Fruit fly (Drosophila melanogaster): ENCODE results near the gene CG9686.

Gene CG9686

DNA sequence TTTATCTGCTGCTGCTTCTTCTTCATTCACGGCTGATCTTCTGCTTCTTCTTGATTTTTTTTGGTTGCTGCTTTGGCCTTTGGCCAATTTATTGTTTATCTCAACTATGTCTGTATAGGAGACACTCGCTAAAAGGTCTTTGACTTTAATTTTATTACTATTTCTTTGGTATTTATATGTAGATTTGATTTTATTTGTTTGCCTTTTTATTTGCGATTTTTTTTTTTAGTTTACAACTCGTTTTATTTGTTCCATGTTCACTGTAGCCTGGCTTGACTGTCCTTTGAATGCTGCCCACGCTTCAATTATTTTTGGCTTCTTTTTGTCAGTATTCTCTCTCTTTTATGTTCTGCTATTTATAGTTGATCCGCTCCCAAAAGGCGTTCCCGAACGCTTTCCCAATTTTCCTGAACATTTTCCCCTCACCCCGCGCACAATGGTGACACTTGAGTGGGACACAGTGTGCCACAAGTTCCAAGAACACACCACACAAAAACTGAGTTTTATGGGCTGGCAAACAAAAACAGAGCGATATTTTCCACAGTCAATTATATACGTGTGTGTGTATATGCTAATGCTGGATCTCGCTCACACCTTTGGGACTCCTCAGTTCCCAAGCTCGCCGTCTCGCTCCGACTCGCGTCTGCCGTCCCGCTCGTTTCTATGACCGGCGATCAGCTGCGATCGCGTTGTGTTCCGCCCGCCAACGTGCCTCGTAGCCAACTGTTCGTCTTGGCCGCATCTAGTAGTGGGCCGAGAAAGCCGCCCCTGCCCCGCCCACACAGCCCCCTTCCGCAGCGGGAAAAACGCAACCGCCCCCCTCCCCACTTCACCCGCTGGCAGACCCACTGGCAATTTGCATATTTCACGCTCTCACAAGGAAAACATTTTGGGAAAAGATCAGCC, 3.5 kb upstream of the CG9686 start, which contains the start of gene CG15247 (continued):
- TF ChIP-seq CG3163 (GFP tag; optimal IDR thresholded peaks at IDR 0.05) (peak; percentile 24), CG13296 (GFP tag; optimal IDR thresholded peaks at IDR 0.05) (peak; percentile 66), Dip3 (GFP tag; optimal IDR thresholded peaks at IDR 0.05) (peak; percentile 71), CG10267 (tag; optimal IDR thresholded peaks at IDR 0.05) (peak; percentile 50), Dek (tag; optimal IDR thresholded peaks at IDR 0.05) (peak; percentile 58), p53 (GFP tag; optimal IDR thresholded peaks at IDR 0.05) (no peak), CG30403 (GFP tag; optimal IDR thresholded peaks at IDR 0.05) (peak; percentile 69), Kr (GFP tag; optimal IDR thresholded peaks at IDR 0.05) (no peak), CG3065 (GFP tag; optimal IDR thresholded peaks at IDR 0.05) (peak; percentile 7), toy (GFP tag; IDR thresholded peaks at IDR 0.05) (0 out of 2 replicates have a peak, but pooled peaks have one; percentile 24), D19A (tag; optimal IDR thresholded peaks at IDR 0.05) (peak; percentile 45), unpg (GFP tag; optimal IDR thresholded peaks at IDR 0.05) (peak; percentile 80), CG10543 (GFP tag; optimal IDR thresholded peaks at IDR 0.05) (peak; percentile 34), CG42726 (GFP tag; IDR thresholded peaks at IDR 0.05; ENCODE audit: partially characterized antibody) (no peak), CG34376 (GFP tag; optimal IDR thresholded peaks at IDR 0.05) (no peak), CG30020 (tag; optimal IDR thresholded peaks at IDR 0.05) (no peak), CG33557 (GFP tag; optimal IDR thresholded peaks at IDR 0.05) (peak; percentile 16), Dfd (GFP tag; optimal IDR thresholded peaks at IDR 0.05) (no peak), CG10462 (GFP tag; optimal IDR thresholded peaks at IDR 0.05) (no peak), Meics (GFP tag; optimal IDR thresholded peaks at IDR 0.05) (peak; percentile 71), CG32532 (GFP tag; IDR thresholded peaks at IDR 0.05) (peak; percentile 87), PHDP (tag; optimal IDR thresholded peaks at IDR 0.05) (peak; percentile 74), CG10654 (GFP tag; optimal IDR thresholded peaks at IDR 0.05) (peak; percentile 53), CG14965 (GFP tag; optimal IDR thresholded peaks at IDR 0.05; ENCODE audit: borderline replicate concordance) (no peak), tx (GFP tag; optimal IDR thresholded peaks at IDR 0.05) (peak; percentile 13), CG8388 (GFP tag; optimal IDR thresholded peaks at IDR 0.05) (peak; percentile 63), tin (GFP tag; optimal IDR thresholded peaks at IDR 0.05) (peak; percentile 67), C15 (GFP tag; IDR thresholded peaks at IDR 0.05) (peak; percentile 54; the same call in 1 of the 3 replicates), gcm2 (GFP tag; optimal IDR thresholded peaks at IDR 0.05) (no peak), Sox100B (GFP tag; optimal IDR thresholded peaks at IDR 0.05) (peak; percentile 66), CG17361 (GFP tag; IDR thresholded peaks at IDR 0.05) (peak; percentile 72; the same call in 2 of the 3 replicates), pnt (GFP tag; optimal IDR thresholded peaks at IDR 0.05) (peak; percentile 69), gt (GFP tag; IDR thresholded peaks at IDR 0.05) (no peak), CG17186 (GFP tag; optimal IDR thresholded peaks at IDR 0.05) (no peak), bbx (GFP tag; IDR thresholded peaks at IDR 0.05; ENCODE audit: partially characterized antibody) (no peak), stc (GFP tag; IDR thresholded peaks at IDR 0.05) (peak; percentile 71), Optix (GFP tag; IDR thresholded peaks at IDR 0.05) (peak; percentile 52; the same call in 1 of the 3 replicates), Dbx (GFP tag; IDR thresholded peaks at IDR 0.05) (peak; percentile 53; the same call in 2 of the 3 replicates), ken (GFP tag; IDR thresholded peaks at IDR 0.05) (peak; percentile 77), CG6272 (GFP tag; IDR thresholded peaks at IDR 0.05) (peak; percentile 55), insv (GFP tag; optimal IDR thresholded peaks at IDR 0.05) (no peak), CG3281 (GFP tag; optimal IDR thresholded peaks at IDR 0.05) (peak; percentile 43), sima (GFP tag; optimal IDR thresholded peaks at IDR 0.05) (no peak), Awh (GFP tag; IDR thresholded peaks at IDR 0.05) (peak; percentile 62; the same call in 1 of the 2 replicates), CG16863 (GFP tag; optimal IDR thresholded peaks at IDR 0.05) (peak; percentile 38), CG13894 (tag; optimal IDR thresholded peaks at IDR 0.05) (peak; percentile 23), Scr (GFP tag; IDR thresholded peaks at IDR 0.05; ENCODE audit: partially characterized antibody) (no peak), CG6765 (GFP tag; optimal IDR thresholded peaks at IDR 0.05) (peak; percentile 24)

Data from whole organism, embryonic.